Fruit fly (Drosophila melanogaster) whole organism, prepupa: ENCODE results near the gene CG5160.

ENCODE experiments used
- Blimp-1 ChIP-seq: fragments of 200-800 bp; sonication (Bioruptor generic); optimal IDR thresholded peaks from 3 replicates; lab custom pipeline; 2017; ENCODE audit warnings: missing biosample characterization, missing genetic modification characterization, mild to moderate bottlenecking, moderate library complexity, missing genetic modification reagents
- CG10631 ChIP-seq: fragments of 200-800 bp; sonication (Bioruptor generic); optimal IDR thresholded peaks from 2 replicates; lab custom pipeline; 2016; ENCODE audit warnings: missing biosample characterization, missing genetic modification characterization
- CG10669 ChIP-seq: fragments of 200-800 bp; sonication (Bioruptor generic); optimal IDR thresholded peaks from 3 replicates; lab custom pipeline; 2018; ENCODE audit warnings: missing biosample characterization, mild to moderate bottlenecking, missing genetic modification characterization, moderate library complexity
- CG11294 ChIP-seq: fragments of 200-800 bp; sonication (Bioruptor generic); IDR thresholded peaks from 2 replicates; pipeline ENCODE4 v1.3.6; 2022; ENCODE audit warnings: missing biosample characterization, missing genetic modification characterization
- CG11762 ChIP-seq: fragments of 200-800 bp; sonication (Bioruptor generic); optimal IDR thresholded peaks from 3 replicates; lab custom pipeline; 2016; ENCODE audit warnings: missing biosample characterization, missing genetic modification characterization; ENCODE audit not compliant: insufficient read depth
- CG15336 ChIP-seq: fragments of 200-800 bp; sonication (Bioruptor generic); IDR thresholded peaks from 2 replicates; pipeline ENCODE4 v1.3.6; 2022; ENCODE audit warnings: missing biosample characterization, missing genetic modification characterization
- CG1621 ChIP-seq: fragments of 200-800 bp; sonication (Bioruptor generic); optimal IDR thresholded peaks from 3 replicates; lab custom pipeline; 2018; ENCODE audit warnings: missing biosample characterization, mild to moderate bottlenecking, missing genetic modification characterization
- CG16779 ChIP-seq: fragments of 200-800 bp; sonication (Bioruptor generic); optimal IDR thresholded peaks from 3 replicates; lab custom pipeline; 2017; ENCODE audit warnings: missing biosample characterization, mild to moderate bottlenecking, missing genetic modification characterization
- CG31627 ChIP-seq: fragments of 200-800 bp; sonication (Bioruptor generic); optimal IDR thresholded peaks from 3 replicates; lab custom pipeline; 2016; ENCODE audit warnings: missing biosample characterization, missing genetic modification characterization
- CG32006 ChIP-seq: fragments of 200-800 bp; sonication (Bioruptor generic); optimal IDR thresholded peaks from 3 replicates; lab custom pipeline; 2017; ENCODE audit warnings: missing biosample characterization, mild to moderate bottlenecking, missing genetic modification characterization
- CG3919 ChIP-seq: fragments of 200-800 bp; sonication (Bioruptor generic); optimal IDR thresholded peaks from 3 replicates; lab custom pipeline; 2016; ENCODE audit warnings: missing biosample characterization, missing genetic modification characterization
- CG4318 ChIP-seq: fragments of 200-800 bp; sonication (Bioruptor generic); optimal IDR thresholded peaks from 3 replicates; lab custom pipeline; 2017; ENCODE audit warnings: missing biosample characterization, mild to moderate bottlenecking, missing genetic modification characterization
- CG6163 ChIP-seq: fragments of 200-800 bp; sonication (Bioruptor generic); IDR thresholded peaks from 3 replicates; pipeline ENCODE4 v1.3.6; 2022; ENCODE audit warnings: missing biosample characterization, missing genetic modification characterization
- CG6276 ChIP-seq: fragments of 200-800 bp; sonication (Bioruptor generic); optimal IDR thresholded peaks from 2 replicates; lab custom pipeline; 2017; ENCODE audit warnings: missing biosample characterization, mild to moderate bottlenecking, missing genetic modification characterization
- CG6792 ChIP-seq: fragments of 200-800 bp; sonication (Bioruptor generic); optimal IDR thresholded peaks from 3 replicates; lab custom pipeline; 2016; ENCODE audit warnings: missing biosample characterization, missing genetic modification characterization
- CG6808 ChIP-seq: fragments of 200-800 bp; sonication (Bioruptor generic); optimal IDR thresholded peaks from 3 replicates; lab custom pipeline; 2017; ENCODE audit warnings: missing biosample characterization, missing genetic modification characterization, mild to moderate bottlenecking, moderate library complexity, missing genetic modification reagents
- CG7368 ChIP-seq: fragments of 200-800 bp; sonication (Bioruptor generic); optimal IDR thresholded peaks from 3 replicates; lab custom pipeline; 2016; ENCODE audit warnings: missing biosample characterization, missing genetic modification characterization
- CG8119 ChIP-seq: fragments of 200-800 bp; sonication (Bioruptor generic); IDR thresholded peaks from 3 replicates; pipeline ENCODE4 v1.3.6; 2022; ENCODE audit warnings: missing biosample characterization, missing genetic modification characterization
- CG8319 ChIP-seq: fragments of 200-800 bp; sonication (Bioruptor generic); optimal IDR thresholded peaks from 3 replicates; lab custom pipeline; 2016; ENCODE audit warnings: missing biosample characterization, missing genetic modification characterization
- CG8632 ChIP-seq: fragments of 200-800 bp; sonication (Bioruptor generic); optimal IDR thresholded peaks from 3 replicates; lab custom pipeline; 2016; ENCODE audit warnings: missing biosample characterization, missing genetic modification characterization
- CG9139 ChIP-seq: fragments of 200-800 bp; sonication (Bioruptor generic); optimal IDR thresholded peaks from 3 replicates; lab custom pipeline; 2017; ENCODE audit warnings: missing biosample characterization, mild to moderate bottlenecking, missing genetic modification characterization
- Eip75B ChIP-seq: fragments of 200-800 bp; sonication (Bioruptor generic); optimal IDR thresholded peaks from 3 replicates; lab custom pipeline; 2016; ENCODE audit warnings: missing biosample characterization, missing genetic modification characterization
- Eip93F ChIP-seq: fragments of 200-800 bp; sonication (Bioruptor generic); optimal IDR thresholded peaks from 2 replicates; lab custom pipeline; 2016; ENCODE audit warnings: missing biosample characterization, mild to moderate bottlenecking, missing genetic modification characterization
- Ets21C ChIP-seq: fragments of 200-800 bp; sonication (Bioruptor generic); optimal IDR thresholded peaks from 3 replicates; lab custom pipeline; 2016; ENCODE audit warnings: missing biosample characterization, missing genetic modification characterization
- Gug ChIP-seq: fragments of 200-800 bp; sonication (Bioruptor generic); IDR thresholded peaks from 2 replicates; pipeline ENCODE4 v1.3.6; 2022; ENCODE audit warnings: missing biosample characterization, missing genetic modification characterization
- Hr38 ChIP-seq: sonication (Bioruptor generic); optimal IDR thresholded peaks from 2 replicates; lab custom pipeline; 2016; ENCODE audit warnings: missing biosample characterization, missing genetic modification characterization
- Hr39 ChIP-seq: fragments of 200-800 bp; sonication (Bioruptor generic); optimal IDR thresholded peaks from 2 replicates; lab custom pipeline; 2016; ENCODE audit warnings: missing biosample characterization, missing genetic modification characterization
- Hr4 ChIP-seq: fragments of 200-800 bp; sonication (Bioruptor generic); optimal IDR thresholded peaks from 3 replicates; lab custom pipeline; 2016; ENCODE audit warnings: missing biosample characterization, missing genetic modification characterization
- Lpt ChIP-seq: fragments of 200-800 bp; sonication (Bioruptor generic); optimal IDR thresholded peaks from 3 replicates; lab custom pipeline; 2016; ENCODE audit warnings: missing biosample characterization, missing genetic modification characterization
- Met ChIP-seq: fragments of 200-800 bp; sonication (Bioruptor generic); optimal IDR thresholded peaks from 3 replicates; lab custom pipeline; 2016; ENCODE audit warnings: missing biosample characterization, missing genetic modification characterization
- OdsH ChIP-seq: fragments of 200-800 bp; sonication (Bioruptor generic); optimal IDR thresholded peaks from 3 replicates; lab custom pipeline; 2016; ENCODE audit warnings: missing biosample characterization, missing genetic modification characterization
- Smox ChIP-seq: fragments of 200-800 bp; sonication (Bioruptor generic); optimal IDR thresholded peaks from 3 replicates; lab custom pipeline; 2016; ENCODE audit warnings: missing biosample characterization, missing genetic modification characterization
- Sox102F ChIP-seq: fragments of 200-800 bp; sonication (Bioruptor generic); optimal IDR thresholded peaks from 2 replicates; lab custom pipeline; 2016; ENCODE audit warnings: missing biosample characterization, mild to moderate bottlenecking, missing genetic modification characterization
- Sox15 ChIP-seq: fragments of 200-800 bp; sonication (Bioruptor generic); optimal IDR thresholded peaks from 3 replicates; lab custom pipeline; 2016; ENCODE audit warnings: missing biosample characterization, missing genetic modification characterization
- achi ChIP-seq: fragments of 200-800 bp; sonication (Bioruptor generic); optimal IDR thresholded peaks from 3 replicates; lab custom pipeline; 2016; ENCODE audit warnings: missing biosample characterization, missing genetic modification characterization
- acj6 ChIP-seq: fragments of 200-800 bp; sonication (Bioruptor generic); optimal IDR thresholded peaks from 3 replicates; lab custom pipeline; 2016; ENCODE audit warnings: missing biosample characterization, missing genetic modification characterization
- dac ChIP-seq: fragments of 200-800 bp; sonication (Bioruptor generic); optimal IDR thresholded peaks from 2 replicates; lab custom pipeline; 2017; ENCODE audit warnings: missing biosample characterization, mild to moderate bottlenecking, missing genetic modification characterization
- dsx ChIP-seq: fragments of 200-800 bp; optimal IDR thresholded peaks from 3 replicates; lab custom pipeline; 2019; ENCODE audit warnings: missing biosample characterization, mild to moderate bottlenecking, missing genetic modification characterization, moderate library complexity; ENCODE audit not compliant: poor library complexity, severe bottlenecking
- eg ChIP-seq: fragments of 200-800 bp; sonication (Bioruptor generic); IDR thresholded peaks from 3 replicates; pipeline ENCODE4 v1.3.6; 2022; ENCODE audit warnings: missing biosample characterization, missing genetic modification characterization
- esn ChIP-seq: fragments of 200-800 bp; sonication (Bioruptor generic); optimal IDR thresholded peaks from 2 replicates; lab custom pipeline; 2016; ENCODE audit warnings: missing biosample characterization, mild to moderate bottlenecking, missing genetic modification characterization, moderate library complexity
- fd59A ChIP-seq: fragments of 200-800 bp; sonication (Bioruptor generic); optimal IDR thresholded peaks from 2 replicates; lab custom pipeline; 2017; ENCODE audit warnings: missing biosample characterization, mild to moderate bottlenecking, missing genetic modification characterization, missing genetic modification reagents
- fd85E ChIP-seq: fragments of 200-800 bp; sonication (Bioruptor generic); optimal IDR thresholded peaks from 3 replicates; lab custom pipeline; 2016; ENCODE audit warnings: missing biosample characterization, missing genetic modification characterization
- fkh ChIP-seq: fragments of 200-800 bp; sonication (Bioruptor generic); optimal IDR thresholded peaks from 3 replicates; lab custom pipeline; 2017; ENCODE audit warnings: missing biosample characterization, mild to moderate bottlenecking, missing genetic modification characterization, moderate library complexity
- lz ChIP-seq: fragments of 200-800 bp; sonication (Bioruptor generic); optimal IDR thresholded peaks from 3 replicates; lab custom pipeline; 2016; ENCODE audit warnings: missing biosample characterization, missing genetic modification characterization
- net ChIP-seq: fragments of 200-800 bp; sonication (Bioruptor generic); optimal IDR thresholded peaks from 3 replicates; lab custom pipeline; 2016; ENCODE audit warnings: missing biosample characterization, missing genetic modification characterization
- pdm3 ChIP-seq: fragments of 200-800 bp; sonication (Bioruptor generic); optimal IDR thresholded peaks from 3 replicates; lab custom pipeline; 2016; ENCODE audit warnings: missing biosample characterization, missing genetic modification characterization
- salr ChIP-seq, 2 experiments: fragments of 200-800 bp; sonication (Bioruptor generic); optimal IDR thresholded peaks; 3 replicates each; lab custom pipeline; 2016 to 2018; ENCODE audit warnings: missing biosample characterization in 2 of 2, missing genetic modification characterization in 2 of 2, mild to moderate bottlenecking in 1 of 2
- ss ChIP-seq, 2 experiments: fragments of 200-800 bp; sonication (Bioruptor generic); optimal IDR thresholded peaks; 2 replicates in 1 of 2; 3 replicates in 1 of 2; lab custom pipeline; 2017 to 2018; ENCODE audit warnings: mild to moderate bottlenecking in 2 of 2, missing biosample characterization in 2 of 2, missing genetic modification characterization in 2 of 2, moderate library complexity in 1 of 2
- svp ChIP-seq: fragments of 200-800 bp; sonication (Bioruptor generic); peaks from one replicate; lab custom pipeline; 2016; ENCODE audit warnings: missing biosample characterization, missing genetic modification characterization
- topi ChIP-seq: fragments of 200-800 bp; sonication (Bioruptor generic); optimal IDR thresholded peaks from 3 replicates; lab custom pipeline; 2016; ENCODE audit warnings: missing biosample characterization, missing genetic modification characterization
- vri ChIP-seq: fragments of 200-800 bp; sonication (Bioruptor generic); optimal IDR thresholded peaks from 3 replicates; lab custom pipeline; 2016; ENCODE audit warnings: missing biosample characterization, mild to moderate bottlenecking, missing genetic modification characterization

The CG5160 gene

DNA sequence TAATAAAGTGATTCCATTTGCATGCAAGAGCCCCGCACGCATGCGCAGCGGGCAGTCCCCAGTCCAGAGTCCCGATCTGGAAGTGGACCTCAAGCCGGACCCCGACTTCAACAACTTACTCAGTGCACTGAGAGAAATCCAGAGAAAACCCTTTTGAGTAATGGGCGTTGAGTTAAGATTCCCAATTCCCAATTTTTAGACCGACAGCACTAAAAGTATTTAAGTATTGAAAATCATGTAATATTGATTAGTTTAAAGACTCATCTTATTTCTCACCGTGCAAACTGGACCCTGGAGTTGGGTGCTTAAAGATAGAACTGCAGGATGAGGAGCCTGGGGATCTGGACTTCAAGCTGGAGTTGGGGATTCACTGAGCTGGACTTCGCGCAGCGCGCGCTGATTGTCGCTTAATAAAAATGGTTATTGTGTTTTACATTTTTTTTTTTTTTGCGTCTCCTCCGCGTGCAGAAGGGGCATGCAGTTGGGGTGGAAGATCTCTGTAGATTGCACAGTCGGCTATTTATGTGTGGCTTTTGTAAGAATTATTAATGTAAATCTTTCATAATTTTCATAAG lies 40.5 kb downstream of the CG5160 start:
- TF ChIP-seq pdm3: peak; percentile 91
- peak; percentile 98 for TF ChIP-seq CG6808 (GFP tag; lab: Kevin White, UChicago)
- TF ChIP-seq Lpt (GFP tag; lab: Kevin White, UChicago): peak; percentile 81
- peak; percentile 86 for TF ChIP-seq CG16779 (tag; lab: Kevin White, UChicago)
- peak; percentile 77 for TF ChIP-seq Gug (GFP tag; lab: Robert Waterston, UW)
- TF ChIP-seq vri (GFP tag; lab: Kevin White, UChicago): peak; percentile 92
- TF ChIP-seq ss (GFP tag; optimal IDR thresholded peaks at IDR 0.05; lab: Kevin White, UChicago): peak; percentile 99
- TF ChIP-seq fkh (GFP tag; lab: Kevin White, UChicago): no peak
- TF ChIP-seq CG31627 (GFP tag; lab: Kevin White, UChicago): peak; percentile 90
- TF ChIP-seq Smox: peak; percentile 89
- peak; percentile 39; the same call in 1 of the 2 replicates for TF ChIP-seq CG11294
- TF ChIP-seq Eip93F (GFP tag; lab: Kevin White, UChicago): peak; percentile 86
- peak; percentile 96 for TF ChIP-seq CG6163 (GFP tag; lab: Robert Waterston, UW)
- TF ChIP-seq CG9139: peak; percentile 97
- peak; percentile 89 for TF ChIP-seq net
- TF ChIP-seq CG8632 (GFP tag; lab: Kevin White, UChicago): peak; percentile 90
- TF ChIP-seq CG7368 (GFP tag; lab: Kevin White, UChicago): peak; percentile 89
- TF ChIP-seq CG15336 (GFP tag; lab: Robert Waterston, UW): peak; percentile 74
- peak; percentile 57 for TF ChIP-seq CG6276
- peak; percentile 96 for TF ChIP-seq CG10669 (GFP tag; lab: Kevin White, UChicago)
- TF ChIP-seq Ets21C (GFP tag; lab: Kevin White, UChicago): peak; percentile 84
- peak; percentile 90 for TF ChIP-seq lz (GFP tag; lab: Kevin White, UChicago)
- peak; percentile 91 for TF ChIP-seq esn (GFP tag; lab: Kevin White, UChicago)
- peak; percentile 94 for TF ChIP-seq CG6792 (GFP tag; lab: Kevin White, UChicago)
- peak; percentile 97 for TF ChIP-seq dsx (GFP tag; lab: Kevin White, UChicago)
- peak; percentile 91 for TF ChIP-seq Hr39 (GFP tag; lab: Kevin White, UChicago)
- peak; percentile 85 for TF ChIP-seq Met (GFP tag; lab: Kevin White, UChicago)
- TF ChIP-seq Sox15: peak; percentile 81
- peak; percentile 97 for TF ChIP-seq CG3919
- TF ChIP-seq acj6 (GFP tag; lab: Kevin White, UChicago): peak; percentile 93
- no peak for TF ChIP-seq Hr38 (GFP tag; lab: Kevin White, UChicago)
- peak; percentile 95 for TF ChIP-seq CG10631 (GFP tag; lab: Kevin White, UChicago)
- peak; percentile 90 for TF ChIP-seq achi (GFP tag; lab: Kevin White, UChicago)
- TF ChIP-seq Hr4 (GFP tag; lab: Kevin White, UChicago): peak; percentile 61
- TF ChIP-seq fd59A (GFP tag; lab: Kevin White, UChicago): peak; percentile 96
- peak; percentile 97 for TF ChIP-seq CG1621
- peak; percentile 66 for TF ChIP-seq Blimp-1
- TF ChIP-seq svp (GFP tag; lab: Kevin White, UChicago): peak; percentile 97
- TF ChIP-seq CG32006 (GFP tag; lab: Kevin White, UChicago): peak; percentile 77
- TF ChIP-seq salr (GFP tag; optimal IDR thresholded peaks at IDR 0.05; lab: Kevin White, UChicago): peak; percentile 78 to 95
- peak; percentile 88 for TF ChIP-seq OdsH (GFP tag; lab: Kevin White, UChicago)
- peak; percentile 95 for TF ChIP-seq Eip75B (GFP tag; lab: Kevin White, UChicago)
- no peak for TF ChIP-seq dac
- TF ChIP-seq eg (GFP tag; lab: Robert Waterston, UW): peak; percentile 56; the same call in 2 of the 3 replicates
- TF ChIP-seq CG11762: peak; percentile 78
- TF ChIP-seq Sox102F (GFP tag; lab: Kevin White, UChicago): peak; percentile 90
- TF ChIP-seq CG8119 (GFP tag; lab: Robert Waterston, UW): peak; percentile 67
- TF ChIP-seq CG4318: peak; percentile 53
- peak; percentile 60 for TF ChIP-seq fd85E (GFP tag; lab: Kevin White, UChicago)
- peak; percentile 82 for TF ChIP-seq CG8319
- peak; percentile 94 for TF ChIP-seq topi (GFP tag; lab: Kevin White, UChicago)
